Worm (Caenorhabditis elegans) whole organism, L4 larva: Measurements from ENCODE around the gene F58H1.2.

ENCODE experiments used
- F10B5.3 ChIP-seq: sonication (generic microtip); optimal IDR thresholded peaks from 2 replicates; lab custom pipeline; 2016; ENCODE audit warnings: mild to moderate bottlenecking, missing genetic modification characterization, missing compliant biosample characterization
- F26F4.8 ChIP-seq: fragments of 200-800 bp; sonication (Bioruptor generic); conservative IDR thresholded peaks from 2 replicates; pipeline ENCODE4 v1.3.6; 2022; ENCODE audit warnings: missing genetic modification characterization, missing compliant biosample characterization
- F49E8.2 ChIP-seq: sonication (generic microtip); optimal IDR thresholded peaks from 2 replicates; lab custom pipeline; 2016; ENCODE audit warnings: missing compliant biosample characterization, mild to moderate bottlenecking, missing genetic modification characterization, borderline replicate concordance
- T26A8.4 ChIP-seq: fragments of 200-800 bp; sonication (Bioruptor generic); IDR thresholded peaks from 2 replicates; pipeline ENCODE4 v1.3.6; 2022; ENCODE audit warnings: missing genetic modification characterization, missing compliant biosample characterization
- Y75B8A.6 ChIP-seq: fragments of 200-800 bp; sonication (Bioruptor generic); IDR thresholded peaks from 2 replicates; pipeline ENCODE4 v1.3.6; 2022; ENCODE audit warnings: missing genetic modification reagents, missing genetic modification characterization, missing compliant biosample characterization
- ZK337.2 ChIP-seq: fragments of 200-800 bp; sonication (Bioruptor generic); IDR thresholded peaks from 2 replicates; pipeline ENCODE4 v1.3.6; 2022; ENCODE audit warnings: missing genetic modification reagents, missing genetic modification characterization, missing compliant biosample characterization
- attf-4 ChIP-seq: sonication (generic microtip); optimal IDR thresholded peaks from 3 replicates; lab custom pipeline; 2017; ENCODE audit warnings: missing biosample characterization, missing genetic modification characterization
- ceh-44 ChIP-seq: fragments of 200-800 bp; sonication (Bioruptor generic); IDR thresholded peaks from 2 replicates; pipeline ENCODE4 v1.3.6; 2022; ENCODE audit warnings: missing genetic modification reagents, missing genetic modification characterization, missing compliant biosample characterization
- ceh-62 ChIP-seq: sonication (generic microtip); optimal IDR thresholded peaks from 2 replicates; lab custom pipeline; 2017; ENCODE audit warnings: missing biosample characterization, missing genetic modification characterization
- ctbp-1 ChIP-seq: fragments of 200-800 bp; sonication (Bioruptor generic); IDR thresholded peaks from 2 replicates; pipeline ENCODE4 v1.3.6; 2022; ENCODE audit warnings: missing genetic modification reagents, missing genetic modification characterization, missing compliant biosample characterization
- daf-12 ChIP-seq: fragments of 150-350 bp; optimal IDR thresholded peaks from 2 replicates; lab custom pipeline; 2014; ENCODE audit warnings: missing biosample characterization, missing genetic modification reagents, missing genetic modification characterization
- daf-16 ChIP-seq, 3 experiments: sonication (generic microtip); optimal IDR thresholded peaks; 2 replicates each; lab custom pipeline; 2016 to 2017; ENCODE audit warnings: missing genetic modification characterization in 3 of 3, missing genetic modification reagents in 3 of 3, mild to moderate bottlenecking in 2 of 3, missing compliant biosample characterization in 2 of 3, missing biosample characterization in 1 of 3, moderate library complexity in 1 of 3
- dmd-9 ChIP-seq: fragments of 200-800 bp; sonication (Bioruptor generic); IDR thresholded peaks from 2 replicates; pipeline ENCODE4 v1.3.6; 2022; ENCODE audit warnings: missing genetic modification reagents, missing genetic modification characterization, missing compliant biosample characterization
- dpl-1 ChIP-seq: fragments of 150-350 bp; optimal IDR thresholded peaks from 2 replicates; lab custom pipeline; 2014; ENCODE audit warnings: missing biosample characterization, missing genetic modification reagents, missing genetic modification characterization
- duxl-1 ChIP-seq: sonication (generic microtip); optimal IDR thresholded peaks from 2 replicates; lab custom pipeline; 2016; ENCODE audit warnings: mild to moderate bottlenecking, missing genetic modification characterization, moderate library complexity, missing compliant biosample characterization; ENCODE audit not compliant: poor library complexity
- dve-1 ChIP-seq: sonication (generic microtip); optimal IDR thresholded peaks from 2 replicates; lab custom pipeline; 2017; ENCODE audit warnings: antibody characterized with exemption, mild to moderate bottlenecking, missing genetic modification characterization, missing compliant biosample characterization; ENCODE audit not compliant: insufficient read depth
- hlh-11 ChIP-seq: fragments of 200-800 bp; sonication (Bioruptor generic); optimal IDR thresholded peaks from 2 replicates; lab custom pipeline; 2018; ENCODE audit warnings: mild to moderate bottlenecking, missing genetic modification characterization, missing compliant biosample characterization
- hlh-30 ChIP-seq: sonication (generic microtip); optimal IDR thresholded peaks from 2 replicates; lab custom pipeline; 2017; ENCODE audit warnings: antibody characterized with exemption, mild to moderate bottlenecking, missing genetic modification characterization, missing compliant biosample characterization; ENCODE audit not compliant: insufficient read depth
- hmg-1.1 ChIP-seq: fragments of 200-800 bp; sonication (Bioruptor generic); IDR thresholded peaks from 2 replicates; pipeline ENCODE4 v1.3.6; 2022; ENCODE audit warnings: missing genetic modification reagents, missing genetic modification characterization, missing compliant biosample characterization
- lim-7 ChIP-seq: fragments of 200-800 bp; sonication (Bioruptor generic); IDR thresholded peaks from 2 replicates; pipeline ENCODE4 v1.3.6; 2022; ENCODE audit warnings: missing genetic modification characterization, missing compliant biosample characterization
- lin-38 ChIP-seq: fragments of 200-800 bp; sonication (Bioruptor generic); IDR thresholded peaks from 2 replicates; pipeline ENCODE4 v1.3.6; 2022; ENCODE audit warnings: missing genetic modification reagents, missing genetic modification characterization, missing compliant biosample characterization
- lin-39 ChIP-seq: fragments of 150-350 bp; optimal IDR thresholded peaks from 2 replicates; lab custom pipeline; 2014; ENCODE audit warnings: missing biosample characterization, missing genetic modification reagents, missing genetic modification characterization
- lsy-2 ChIP-seq, 2 experiments: fragments of 150-350 bp in 1 of 2; sonication (generic microtip) in 1 of 2; optimal IDR thresholded peaks; 2 replicates each; lab custom pipeline; 2014 to 2017; ENCODE audit warnings: missing biosample characterization in 2 of 2, missing genetic modification characterization in 2 of 2
- mdl-1 ChIP-seq, 2 experiments: fragments of 150-350 bp in 1 of 2; sonication (generic microtip) in 1 of 2; optimal IDR thresholded peaks; 2 replicates each; lab custom pipeline; 2014 to 2017; ENCODE audit warnings: missing biosample characterization in 2 of 2, missing genetic modification characterization in 2 of 2
- mdt-29 ChIP-seq: fragments of 200-800 bp; sonication (Bioruptor generic); IDR thresholded peaks from 2 replicates; pipeline ENCODE4 v1.3.6; 2022; ENCODE audit warnings: missing genetic modification reagents, missing genetic modification characterization, missing compliant biosample characterization
- mxl-3 ChIP-seq: fragments of 200-800 bp; sonication (Bioruptor generic); optimal IDR thresholded peaks from 2 replicates; lab custom pipeline; 2018; ENCODE audit warnings: mild to moderate bottlenecking, missing genetic modification characterization, missing compliant biosample characterization
- nhr-237 ChIP-seq: sonication (generic microtip); optimal IDR thresholded peaks from 2 replicates; lab custom pipeline; 2017; ENCODE audit warnings: missing biosample characterization, missing genetic modification characterization
- nhr-25 ChIP-seq: sonication (generic microtip); optimal IDR thresholded peaks from 2 replicates; lab custom pipeline; 2017; ENCODE audit warnings: missing genetic modification characterization, mild to moderate bottlenecking, missing compliant biosample characterization, antibody characterized with exemption, moderate library complexity, borderline replicate concordance; ENCODE audit not compliant: insufficient read depth
- nhr-28 ChIP-seq: fragments of 150-350 bp; optimal IDR thresholded peaks from 2 replicates; lab custom pipeline; 2014; ENCODE audit warnings: missing biosample characterization, missing genetic modification characterization
- nhr-6 ChIP-seq: fragments of 150-350 bp; optimal IDR thresholded peaks from 2 replicates; lab custom pipeline; 2014; ENCODE audit warnings: missing biosample characterization, missing genetic modification characterization
- nhr-76 ChIP-seq: fragments of 150-350 bp; optimal IDR thresholded peaks from 2 replicates; lab custom pipeline; 2014; ENCODE audit warnings: missing biosample characterization, missing genetic modification characterization
- nhr-77 ChIP-seq: fragments of 150-350 bp; optimal IDR thresholded peaks from 2 replicates; lab custom pipeline; 2014; ENCODE audit warnings: missing biosample characterization, missing genetic modification characterization
- pha-4 ChIP-seq, 2 experiments: fragments of 150-350 bp in 1 of 2; fragments of 200-800 bp in 1 of 2; sonication (Bioruptor generic) in 1 of 2; IDR thresholded peaks in 1 of 2; optimal IDR thresholded peaks in 1 of 2; 2 replicates each; pipeline versions ENCODE4 v1.3.6 to Lab custom; 2014 to 2022; ENCODE audit warnings: missing genetic modification characterization in 2 of 2, missing genetic modification reagents in 2 of 2, missing biosample characterization in 1 of 2, missing compliant biosample characterization in 1 of 2
- pqm-1 ChIP-seq: sonication (generic microtip); optimal IDR thresholded peaks from 2 replicates; lab custom pipeline; 2017; ENCODE audit warnings: missing biosample characterization, missing genetic modification characterization
- snpc-1.2 ChIP-seq: fragments of 200-800 bp; sonication (Bioruptor generic); IDR thresholded peaks from 2 replicates; pipeline ENCODE4 v1.3.6; 2022; ENCODE audit warnings: missing genetic modification reagents, missing genetic modification characterization, missing compliant biosample characterization
- snpc-4 ChIP-seq: fragments of 150-350 bp; optimal IDR thresholded peaks from 2 replicates; lab custom pipeline; 2014; ENCODE audit warnings: missing biosample characterization, missing genetic modification characterization
- spr-1 ChIP-seq: sonication (generic microtip); optimal IDR thresholded peaks from 2 replicates; lab custom pipeline; 2016; ENCODE audit warnings: mild to moderate bottlenecking, missing genetic modification characterization, missing compliant biosample characterization
- spr-3 ChIP-seq: fragments of 200-800 bp; sonication (Bioruptor generic); optimal IDR thresholded peaks from 2 replicates; lab custom pipeline; 2018; ENCODE audit warnings: mild to moderate bottlenecking, missing genetic modification characterization, missing compliant biosample characterization
- unc-130 ChIP-seq: sonication (generic microtip); optimal IDR thresholded peaks from 2 replicates; lab custom pipeline; 2016; ENCODE audit warnings: missing genetic modification reagents, missing genetic modification characterization, missing compliant biosample characterization
- unc-62 ChIP-seq, 3 experiments: fragments of 150-350 bp in 1 of 3; sonication (generic microtip); optimal IDR thresholded peaks in 2 of 3; peaks in 1 of 3; 1 replicate in 1 of 3; 2 replicates in 2 of 3; lab custom pipeline; 2014 to 2017; ENCODE audit warnings: missing biosample characterization in 3 of 3, missing genetic modification characterization in 3 of 3, missing genetic modification reagents in 3 of 3, missing genotype in 1 of 3
- zfp-3 ChIP-seq: fragments of 200-800 bp; sonication (Bioruptor generic); conservative IDR thresholded peaks from 2 replicates; pipeline ENCODE4 v1.3.6; 2022; ENCODE audit warnings: missing genetic modification reagents, missing genetic modification characterization, missing compliant biosample characterization
- zip-2 ChIP-seq: fragments of 150-350 bp; optimal IDR thresholded peaks from 2 replicates; lab custom pipeline; 2014; ENCODE audit warnings: missing biosample characterization, missing genetic modification characterization

The F58H1.2 gene

DNA sequence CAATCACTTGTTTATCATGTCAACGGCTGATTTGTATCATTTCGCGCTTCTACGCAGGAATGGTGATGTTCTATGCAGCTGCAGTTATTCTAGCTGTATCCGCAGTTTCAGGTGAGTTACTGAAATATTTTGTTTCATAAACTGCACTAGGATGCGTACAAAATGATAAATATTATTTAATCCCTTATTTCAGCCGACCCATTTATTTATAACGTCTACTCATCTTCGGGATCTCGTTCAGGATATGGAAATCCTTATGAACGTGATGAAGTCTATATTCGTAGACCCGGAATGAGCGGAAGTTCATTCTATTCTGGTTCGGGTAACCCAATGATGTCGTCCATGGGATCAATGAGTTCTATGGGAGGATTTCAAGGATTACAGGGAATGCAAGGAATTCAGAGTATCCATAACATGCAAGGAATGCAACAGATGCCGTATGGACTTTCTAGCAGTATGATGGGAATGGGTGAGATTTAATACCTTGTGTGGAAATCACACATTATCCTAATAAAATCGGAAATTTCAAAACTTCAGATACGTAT is at the start of gene F58H1.2:
Gene F58H1.2 (plus strand): TSS at position 51 of the 545 bp plus-strand sequence.
- TF ChIP-seq nhr-6 (tag; lab: Kevin White, UChicago) = no peak
- TF ChIP-seq unc-62 (GFP tag; optimal IDR thresholded peaks at IDR 0.05 in 1 of 2; lab: Kevin White, UChicago) = peak in 1 of 2 experiments; percentile 93
- no peak for TF ChIP-seq unc-62 (tag; optimal IDR thresholded peaks at IDR 0.05; lab: Kevin White, UChicago)

DNA sequence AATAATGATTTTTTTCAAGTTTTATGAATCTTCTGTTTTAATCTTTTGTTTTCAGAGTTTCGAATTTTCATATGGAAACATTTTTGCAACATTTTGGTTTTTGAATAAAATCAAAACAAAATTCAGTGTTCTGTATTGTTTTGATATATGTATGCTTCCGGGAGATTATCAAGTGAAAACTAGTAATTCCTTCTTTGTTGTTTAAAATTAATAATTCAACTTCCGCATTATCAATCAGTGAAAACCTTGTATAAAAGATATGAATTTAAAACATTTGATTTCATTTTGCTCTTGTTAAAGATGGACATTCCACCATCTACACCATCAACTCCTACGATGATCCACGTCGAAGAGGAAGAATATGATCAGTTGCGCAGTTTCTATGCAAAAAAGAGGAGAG is 49.2 kb upstream of the F58H1.2 start, which contains the start of gene sulp-5:
Gene sulp-5 (plus strand): TSS at position 301 of the 400 bp plus-strand sequence.
- TF ChIP-seq dmd-9 (GFP tag; lab: Robert Waterston, UW) (no peak), unc-130 (no peak), ctbp-1 (GFP tag; lab: Robert Waterston, UW) (no peak), ceh-62 (tag; lab: Kevin White, UChicago) (no peak), hlh-11 (tag; lab: Kevin White, UChicago) (no peak), daf-12 (no peak), lin-39 (no peak), mxl-3 (no peak)
- TF ChIP-seq, all 104 proteins: peak for 0

DNA sequence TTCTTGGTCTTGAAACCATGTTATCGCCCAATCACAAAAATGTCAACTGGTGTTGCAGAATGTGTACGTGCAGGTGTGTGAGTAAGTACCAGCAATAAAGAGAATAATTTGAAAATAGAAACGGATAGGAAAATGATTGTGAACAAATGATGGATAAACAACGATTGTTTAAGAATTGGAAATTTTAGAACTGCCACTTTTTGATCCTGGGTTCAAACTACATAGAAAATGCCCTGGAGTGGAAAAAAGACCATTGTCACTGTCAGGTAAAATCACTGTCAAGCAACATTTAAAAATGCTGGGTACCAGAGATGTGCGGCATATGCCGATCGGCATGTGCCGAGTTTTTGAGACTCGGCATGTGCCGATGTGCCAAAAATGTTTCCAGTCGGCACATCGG is 45.7 kb upstream of the F58H1.2 start:
- TF ChIP-seq mdt-29 (GFP tag; lab: Robert Waterston, UW) = no peak
- no peak for TF ChIP-seq pqm-1 (tag; lab: Kevin White, UChicago)
- TF ChIP-seq Y75B8A.6 (GFP tag; lab: Robert Waterston, UW) = no peak
- no peak for TF ChIP-seq nhr-6 (tag; lab: Kevin White, UChicago)
- TF ChIP-seq duxl-1 (tag; lab: Kevin White, UChicago) = no peak
- TF ChIP-seq lsy-2 (tag; optimal IDR thresholded peaks at IDR 0.05; lab: Kevin White, UChicago) = no peak
- no peak for TF ChIP-seq nhr-25 (tag; lab: Kevin White, UChicago)
- TF ChIP-seq unc-62 (GFP tag; optimal IDR thresholded peaks at IDR 0.05 in 1 of 2; lab: Kevin White, UChicago) = peak in 1 of 2 experiments; percentile 92
- TF ChIP-seq unc-62 (tag; optimal IDR thresholded peaks at IDR 0.05; lab: Kevin White, UChicago) = no peak
- TF ChIP-seq T26A8.4 (GFP tag; lab: Robert Waterston, UW) = no peak
- TF ChIP-seq lim-7 (GFP tag; lab: Robert Waterston, UW) = no peak
- no peak for TF ChIP-seq daf-16 (GFP tag; optimal IDR thresholded peaks at IDR 0.05; lab: Kevin White, UChicago)
- no peak for TF ChIP-seq daf-16 (tag; optimal IDR thresholded peaks at IDR 0.05; lab: Kevin White, UChicago)
- no peak for TF ChIP-seq nhr-237
- no peak for TF ChIP-seq snpc-4 (tag; lab: Kevin White, UChicago)
- no peak for TF ChIP-seq dpl-1 (GFP tag; lab: Kevin White, UChicago)
- TF ChIP-seq zip-2 = no peak
- TF ChIP-seq nhr-28 (tag; lab: Kevin White, UChicago) = peak; percentile 33
- peak in 1 of 2 experiments; percentile 7 for TF ChIP-seq mdl-1 (tag; optimal IDR thresholded peaks at IDR 0.05; lab: Kevin White, UChicago)

DNA sequence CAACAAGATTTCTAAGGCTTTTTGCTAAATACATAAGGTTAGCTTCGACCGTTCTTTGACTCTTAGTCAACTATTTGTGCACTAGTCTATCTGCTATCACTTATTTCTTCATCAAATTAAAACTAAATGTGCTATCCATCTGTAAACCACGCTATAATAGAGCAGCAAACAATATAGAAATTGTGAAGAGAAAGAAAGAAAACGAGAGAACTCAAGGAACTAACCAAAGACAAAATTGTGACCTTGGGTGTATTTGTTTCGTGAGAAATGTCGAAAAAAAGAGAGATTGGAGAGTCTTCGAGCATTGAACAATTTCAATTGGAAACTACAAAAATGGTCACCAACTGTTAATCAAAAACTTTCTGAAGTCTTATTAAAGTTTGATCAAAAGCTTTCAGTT is 43.8 kb upstream of the F58H1.2 start:
- TF ChIP-seq ZK337.2 (GFP tag; lab: Robert Waterston, UW) = no peak
- no peak for TF ChIP-seq duxl-1 (tag; lab: Kevin White, UChicago)
- TF ChIP-seq F49E8.2 = no peak
- peak; percentile 80 for TF ChIP-seq nhr-77 (tag; lab: Kevin White, UChicago)
- no peak for TF ChIP-seq ceh-44 (GFP tag; lab: Robert Waterston, UW)
- TF ChIP-seq hlh-30 (tag; lab: Kevin White, UChicago) = peak; percentile 18
- no peak for TF ChIP-seq F26F4.8 (GFP tag; lab: Robert Waterston, UW)
- TF ChIP-seq lin-38 (GFP tag; lab: Robert Waterston, UW) = no peak
- no peak for TF ChIP-seq attf-4 (tag; lab: Kevin White, UChicago)
- no peak for TF ChIP-seq F10B5.3 (tag; lab: Kevin White, UChicago)
- TF ChIP-seq mdl-1 (tag; optimal IDR thresholded peaks at IDR 0.05; lab: Kevin White, UChicago) = peak in 1 of 2 experiments; percentile 56
- no peak for TF ChIP-seq zip-2
- no peak for TF ChIP-seq nhr-6 (tag; lab: Kevin White, UChicago)
- TF ChIP-seq pqm-1 (tag; lab: Kevin White, UChicago) = peak; percentile 29
- no peak for TF ChIP-seq nhr-76 (tag; lab: Kevin White, UChicago)
- no peak for TF ChIP-seq spr-1 (tag; lab: Kevin White, UChicago)
- no peak for TF ChIP-seq spr-3
- TF ChIP-seq hmg-1.1 (GFP tag; lab: Robert Waterston, UW) = no peak
- peak; percentile 77 for TF ChIP-seq dve-1 (tag; lab: Kevin White, UChicago)
- no peak for TF ChIP-seq pha-4 (GFP tag; IDR thresholded peaks at IDR 0.05; lab: Robert Waterston, UW)
- no peak for TF ChIP-seq pha-4 (tag; optimal IDR thresholded peaks at IDR 0.05; lab: Kevin White, UChicago)
- TF ChIP-seq snpc-1.2 (GFP tag; lab: Robert Waterston, UW) = no peak
- TF ChIP-seq unc-62 (GFP tag; optimal IDR thresholded peaks at IDR 0.05 in 1 of 2; lab: Kevin White, UChicago) = no peak
- no peak for TF ChIP-seq unc-62 (tag; optimal IDR thresholded peaks at IDR 0.05; lab: Kevin White, UChicago)
- no peak for TF ChIP-seq zfp-3 (GFP tag; lab: Robert Waterston, UW)
